Fruit fly (Drosophila melanogaster): ENCODE data around the gene CG7800.

CG7800 gene

DNA sequence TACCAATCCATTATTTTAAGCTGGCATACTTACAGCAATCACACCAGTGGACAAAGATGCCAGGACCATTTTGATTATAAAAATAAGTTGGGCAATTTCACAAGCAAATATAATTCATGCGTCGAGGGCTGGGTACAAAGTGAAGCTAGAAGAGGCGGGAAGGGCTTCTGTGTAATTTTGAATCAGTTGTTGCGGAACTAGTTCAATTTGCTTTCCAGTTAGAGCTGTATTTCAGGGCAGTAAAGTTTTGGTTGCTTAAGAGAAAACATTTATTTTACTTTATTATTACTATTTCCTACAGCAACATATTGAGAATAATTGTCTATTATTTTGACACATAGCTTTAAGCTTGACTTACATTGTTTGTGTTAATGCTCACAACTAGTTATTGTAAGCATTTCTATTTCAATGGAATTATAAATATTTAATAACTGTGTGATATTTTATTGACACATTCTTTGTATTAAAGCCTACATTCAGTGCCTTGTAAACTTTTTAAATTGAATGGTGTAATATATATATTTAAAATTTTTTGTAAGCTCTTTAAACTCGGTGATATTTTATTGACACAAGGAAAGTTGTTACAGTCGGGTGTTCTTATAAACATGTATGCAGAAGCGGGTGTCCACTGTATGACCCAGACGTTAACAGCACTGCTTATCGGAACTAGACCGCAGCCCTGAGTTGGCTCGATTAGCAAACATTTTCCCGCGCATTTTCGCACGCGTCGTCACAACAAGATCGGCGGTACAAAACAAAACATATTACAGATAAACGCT lies 46.7 kb downstream of the CG7800 start, which contains the start of the genes RPA1 and Mcm2 (continued):
- TF ChIP-seq acj6 (GFP tag; optimal IDR thresholded peaks at IDR 0.05) (peak; percentile 84), CG8319 (GFP tag; optimal IDR thresholded peaks at IDR 0.05) (peak; percentile 71), CG6854 (GFP tag; optimal IDR thresholded peaks at IDR 0.05) (peak; percentile 42), dsx (GFP tag; optimal IDR thresholded peaks at IDR 0.05; ENCODE audit: poor library complexity, severe bottlenecking) (peak; percentile 63), CG1621 (tag; optimal IDR thresholded peaks at IDR 0.05) (no peak), Sox102F (GFP tag; optimal IDR thresholded peaks at IDR 0.05) (peak; percentile 68), salr (GFP tag; optimal IDR thresholded peaks at IDR 0.05) (peak; percentile 57 to 79), Gug (GFP tag; IDR thresholded peaks at IDR 0.05) (peak; percentile 67), CG8632 (GFP tag; optimal IDR thresholded peaks at IDR 0.05) (peak; percentile 67), fkh (GFP tag; optimal IDR thresholded peaks at IDR 0.05) (peak; percentile 87), Ets96B (tag; optimal IDR thresholded peaks at IDR 0.05) (peak; percentile 75), Eip75B (GFP tag; optimal IDR thresholded peaks at IDR 0.05) (peak; percentile 74), Eip78C (GFP tag) (peak; percentile 93), ss (GFP tag; optimal IDR thresholded peaks at IDR 0.05) (no peak), fd85E (GFP tag; optimal IDR thresholded peaks at IDR 0.05) (no peak), CG11762 (GFP tag; optimal IDR thresholded peaks at IDR 0.05; ENCODE audit: insufficient read depth) (peak; percentile 69), Blimp-1 (GFP tag; optimal IDR thresholded peaks at IDR 0.05) (peak; percentile 56), dac (GFP tag; optimal IDR thresholded peaks at IDR 0.05) (no peak), pdm3 (GFP tag; optimal IDR thresholded peaks at IDR 0.05) (no peak), CG32006 (GFP tag; optimal IDR thresholded peaks at IDR 0.05) (peak; percentile 88), Hr38 (GFP tag; optimal IDR thresholded peaks at IDR 0.05) (no peak), OdsH (GFP tag; optimal IDR thresholded peaks at IDR 0.05) (peak; percentile 86), CG11902 (GFP tag; optimal IDR thresholded peaks at IDR 0.05) (peak; percentile 73)
